Worm (Caenorhabditis elegans) whole organism, early embryonic: ENCODE results near the gene erfa-3.

Experiments
- F13C5.2 ChIP-seq: sonication (generic microtip); optimal IDR thresholded peaks from 2 replicates; lab custom pipeline; 2017; ENCODE audit warnings: mild to moderate bottlenecking, missing genetic modification characterization, inconsistent platforms, missing compliant biosample characterization
- ama-1 ChIP-seq: fragments of 150-350 bp; optimal IDR thresholded peaks from 2 replicates; lab custom pipeline; 2014
- ceh-13 ChIP-seq: fragments of 200-800 bp; sonication (Bioruptor generic); optimal IDR thresholded peaks from 2 replicates; lab custom pipeline; 2018; ENCODE audit warnings: mild to moderate bottlenecking, missing genetic modification characterization, missing compliant biosample characterization
- ets-7 ChIP-seq: sonication (generic microtip); optimal IDR thresholded peaks from 2 replicates; lab custom pipeline; 2016; ENCODE audit warnings: missing genotype, missing genetic modification characterization, missing compliant biosample characterization
- pes-1 ChIP-seq: fragments of 200-800 bp; sonication (Bioruptor generic); IDR thresholded peaks from 2 replicates; pipeline ENCODE4 v1.3.6; 2022; ENCODE audit warnings: missing genetic modification reagents, missing genetic modification characterization, missing compliant biosample characterization
- sea-1 ChIP-seq: fragments of 200-800 bp; sonication (Bioruptor generic); conservative IDR thresholded peaks from 2 replicates; pipeline ENCODE4 v1.3.6; 2022; ENCODE audit warnings: missing genetic modification characterization, missing compliant biosample characterization
- tbx-11 ChIP-seq: fragments of 200-800 bp; sonication (Bioruptor generic); IDR thresholded peaks from 2 replicates; pipeline ENCODE4 v1.3.6; 2022; ENCODE audit warnings: missing genetic modification characterization, missing compliant biosample characterization
- tbx-37 ChIP-seq: fragments of 200-800 bp; sonication (Bioruptor generic); conservative IDR thresholded peaks from 2 replicates; pipeline ENCODE4 v1.3.6; 2022; ENCODE audit warnings: missing genetic modification reagents, missing genetic modification characterization, missing compliant biosample characterization
- tra-4 ChIP-seq: sonication (generic microtip); optimal IDR thresholded peaks from 2 replicates; lab custom pipeline; 2017; ENCODE audit warnings: missing genetic modification characterization, missing compliant biosample characterization

DNA sequence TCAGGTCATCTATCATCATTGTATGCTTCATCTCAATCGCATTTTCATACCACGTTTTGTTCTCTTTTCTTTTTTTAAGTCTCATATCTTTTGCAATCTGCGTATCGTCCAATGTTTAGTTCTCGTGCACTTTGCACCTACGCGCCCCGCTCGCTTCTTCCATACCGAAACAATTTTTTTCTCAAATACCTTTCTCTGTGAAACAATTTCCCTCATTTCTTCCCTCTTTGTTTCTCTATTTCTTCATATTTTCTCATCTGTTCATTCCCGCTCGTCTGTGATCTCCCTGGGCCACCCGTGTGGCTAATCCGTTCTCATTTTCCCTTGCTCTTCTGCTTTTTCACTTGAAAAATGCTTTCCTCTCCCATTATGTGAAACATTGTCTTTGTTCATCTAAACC is 27.4 kb upstream of the erfa-3 start:
- no peak for TF ChIP-seq F13C5.2 (tag; lab: Kevin White, UChicago)
- no peak for TF ChIP-seq sea-1 (GFP tag; lab: Robert Waterston, UW)
- TF ChIP-seq ama-1 (lab: Kevin White, UChicago): no peak
- TF ChIP-seq ets-7: no peak
- no peak for TF ChIP-seq pes-1 (GFP tag; lab: Robert Waterston, UW)
- TF ChIP-seq tbx-37: no peak
- no peak for TF ChIP-seq tbx-11
- TF ChIP-seq ceh-13: no peak
- TF ChIP-seq tra-4: no peak
